Worm (Caenorhabditis elegans) whole organism, L3 larva: ENCODE results near the gene F32D1.7.

Experiments used
- R02D3.7 ChIP-seq: fragments of 150-350 bp; optimal IDR thresholded peaks from 2 replicates; lab custom pipeline; 2014; ENCODE audit warnings: missing biosample characterization, missing genetic modification characterization
- ZK546.5 ChIP-seq: sonication (generic microtip); optimal IDR thresholded peaks from 2 replicates; lab custom pipeline; 2017; ENCODE audit warnings: missing biosample characterization, missing genetic modification characterization
- aly-2 ChIP-seq: fragments of 150-350 bp; optimal IDR thresholded peaks from 2 replicates; lab custom pipeline; 2014; ENCODE audit warnings: missing biosample characterization, missing genetic modification characterization
- ceh-82 ChIP-seq: fragments of 150-350 bp; optimal IDR thresholded peaks from 2 replicates; lab custom pipeline; 2014; ENCODE audit warnings: missing biosample characterization, missing genetic modification characterization
- daf-12 ChIP-seq: fragments of 150-350 bp; optimal IDR thresholded peaks from 2 replicates; lab custom pipeline; 2014; ENCODE audit warnings: missing biosample characterization, missing genetic modification reagents, missing genetic modification characterization
- fkh-2 ChIP-seq: fragments of 150-350 bp; optimal IDR thresholded peaks from 2 replicates; lab custom pipeline; 2014; ENCODE audit warnings: missing biosample characterization, missing genetic modification reagents, missing genetic modification characterization
- jun-1 ChIP-seq: fragments of 150-350 bp; optimal IDR thresholded peaks from 2 replicates; lab custom pipeline; 2014; ENCODE audit warnings: missing biosample characterization, missing genetic modification reagents, missing genetic modification characterization
- mdl-1 ChIP-seq: fragments of 150-350 bp; optimal IDR thresholded peaks from 2 replicates; lab custom pipeline; 2014; ENCODE audit warnings: missing biosample characterization, missing genetic modification characterization
- mml-1 ChIP-seq: fragments of 150-350 bp; sonication (generic microtip); optimal IDR thresholded peaks from 3 replicates; lab custom pipeline; 2014; ENCODE audit warnings: missing biosample characterization, missing genetic modification characterization
- nhr-237 ChIP-seq: fragments of 150-350 bp; optimal IDR thresholded peaks from 2 replicates; lab custom pipeline; 2014; ENCODE audit warnings: missing biosample characterization, missing genetic modification characterization
- nhr-28 ChIP-seq: fragments of 150-350 bp; optimal IDR thresholded peaks from 2 replicates; lab custom pipeline; 2014; ENCODE audit warnings: missing biosample characterization, missing genetic modification characterization
- nhr-76 ChIP-seq: fragments of 150-350 bp; sonication (generic microtip); optimal IDR thresholded peaks from 5 replicates; lab custom pipeline; 2014; ENCODE audit warnings: missing biosample characterization, missing genetic modification characterization
- skn-1 ChIP-seq: fragments of 150-350 bp; optimal IDR thresholded peaks from 2 replicates; lab custom pipeline; 2014; ENCODE audit warnings: missing biosample characterization, missing genetic modification characterization
- ztf-11 ChIP-seq: fragments of 150-350 bp; optimal IDR thresholded peaks from 2 replicates; lab custom pipeline; 2014; ENCODE audit warnings: missing biosample characterization, missing genetic modification characterization

- no peak for TF ChIP-seq aly-2 (tag; lab: Kevin White, UChicago)
- no peak for TF ChIP-seq skn-1
- TF ChIP-seq jun-1 (tag; lab: Kevin White, UChicago) = no peak
- TF ChIP-seq ztf-11 (tag; lab: Kevin White, UChicago) = no peak
- TF ChIP-seq ceh-82 = no peak
- TF ChIP-seq nhr-76 (tag; lab: Kevin White, UChicago) = no peak
- TF ChIP-seq nhr-237 (tag; lab: Kevin White, UChicago) = no peak
- no peak for TF ChIP-seq daf-12 (tag; lab: Kevin White, UChicago)
- TF ChIP-seq mml-1 (tag; lab: Kevin White, UChicago) = no peak
- TF ChIP-seq fkh-2 (tag; lab: Kevin White, UChicago) = no peak
- TF ChIP-seq ZK546.5 (tag; lab: Kevin White, UChicago) = no peak
- TF ChIP-seq mdl-1 (tag; lab: Kevin White, UChicago) = no peak
- no peak for TF ChIP-seq nhr-28 (tag; lab: Kevin White, UChicago)
- no peak for TF ChIP-seq R02D3.7 (tag; lab: Kevin White, UChicago)
Measured at ce11 chrV:4364517-4364916, 11.5 kb downstream of the F32D1.7 start, which contains the start of gene grl-13.
